Fruit fly (Drosophila melanogaster) whole organism, pupa: ENCODE results near the gene pasi2.

Experiments used
- CG10348 ChIP-seq: fragments of 200-800 bp; sonication (Bioruptor generic); IDR thresholded peaks from 2 replicates; pipeline ENCODE4 v1.3.6; 2022; ENCODE audit warnings: missing biosample characterization, missing genetic modification characterization
- CG12605 ChIP-seq: fragments of 200-800 bp; sonication (Bioruptor generic); IDR thresholded peaks from 2 replicates; pipeline ENCODE4 v1.3.6; 2022; ENCODE audit warnings: missing biosample characterization, missing genetic modification characterization
- CG13204 ChIP-seq: fragments of 200-800 bp; sonication (Bioruptor generic); optimal IDR thresholded peaks from 2 replicates; lab custom pipeline; 2018; ENCODE audit warnings: missing biosample characterization, mild to moderate bottlenecking, missing genetic modification characterization, moderate library complexity
- CG14655 ChIP-seq: fragments of 200-800 bp; sonication (Bioruptor generic); optimal IDR thresholded peaks from 3 replicates; lab custom pipeline; 2017; ENCODE audit warnings: mild to moderate bottlenecking, missing biosample characterization, missing genetic modification reagents, missing genetic modification characterization
- CG15710 ChIP-seq: fragments of 200-800 bp; sonication (Bioruptor generic); optimal IDR thresholded peaks from 2 replicates; lab custom pipeline; 2018; ENCODE audit warnings: missing biosample characterization, mild to moderate bottlenecking, missing genetic modification characterization, moderate library complexity
- CG17806 ChIP-seq: fragments of 200-800 bp; sonication (Bioruptor generic); optimal IDR thresholded peaks from 2 replicates; lab custom pipeline; 2018; ENCODE audit warnings: missing biosample characterization, mild to moderate bottlenecking, missing genetic modification characterization, moderate library complexity
- CG32121 ChIP-seq: fragments of 200-800 bp; sonication (Bioruptor generic); IDR thresholded peaks from 2 replicates; pipeline ENCODE4 v1.3.6; 2022; ENCODE audit warnings: missing biosample characterization, missing genetic modification characterization
- CG34367 ChIP-seq: fragments of 200-800 bp; sonication (Bioruptor generic); optimal IDR thresholded peaks from 2 replicates; lab custom pipeline; 2018; ENCODE audit warnings: missing biosample characterization, mild to moderate bottlenecking, missing genetic modification characterization
- CG4496 ChIP-seq: fragments of 200-800 bp; sonication (Bioruptor generic); IDR thresholded peaks from 3 replicates; pipeline ENCODE4 v1.3.6; 2022; ENCODE audit warnings: missing biosample characterization, missing genetic modification characterization
- CG8159 ChIP-seq: fragments of 200-800 bp; sonication (Bioruptor generic); optimal IDR thresholded peaks from 3 replicates; lab custom pipeline; 2018; ENCODE audit warnings: missing biosample characterization, mild to moderate bottlenecking, missing genetic modification characterization, moderate library complexity
- CG8301 ChIP-seq: fragments of 200-800 bp; sonication (Bioruptor generic); optimal IDR thresholded peaks from 2 replicates; lab custom pipeline; 2018; ENCODE audit warnings: missing biosample characterization, mild to moderate bottlenecking, missing genetic modification characterization
- CG9948 ChIP-seq: fragments of 200-800 bp; sonication (Bioruptor generic); optimal IDR thresholded peaks from 2 replicates; lab custom pipeline; 2018; ENCODE audit warnings: missing biosample characterization, mild to moderate bottlenecking, missing genetic modification characterization, moderate library complexity
- D1 ChIP-seq: fragments of 200-800 bp; sonication (Bioruptor generic); optimal IDR thresholded peaks from 2 replicates; lab custom pipeline; 2018; ENCODE audit warnings: missing biosample characterization, mild to moderate bottlenecking, missing genetic modification characterization, moderate library complexity
- EcR ChIP-seq: fragments of 200-800 bp; sonication (Bioruptor generic); optimal IDR thresholded peaks from 3 replicates; lab custom pipeline; 2019; ENCODE audit warnings: missing biosample characterization, missing genetic modification characterization, mild to moderate bottlenecking, moderate library complexity, missing genetic modification reagents
- Ets98B ChIP-seq: fragments of 200-800 bp; sonication (Bioruptor generic); IDR thresholded peaks from 2 replicates; pipeline ENCODE4 v1.3.6; 2022; ENCODE audit warnings: missing biosample characterization, missing genetic modification characterization
- Pif1A ChIP-seq: fragments of 200-800 bp; sonication (Bioruptor generic); optimal IDR thresholded peaks from 3 replicates; lab custom pipeline; 2016; ENCODE audit warnings: missing biosample characterization, missing genetic modification characterization
- Pif1B ChIP-seq: fragments of 200-800 bp; sonication (Bioruptor generic); optimal IDR thresholded peaks from 3 replicates; lab custom pipeline; 2016; ENCODE audit warnings: missing biosample characterization, missing genetic modification characterization
- Snoo ChIP-seq: fragments of 200-800 bp; sonication (Bioruptor generic); optimal IDR thresholded peaks from 3 replicates; lab custom pipeline; 2017; ENCODE audit warnings: missing biosample characterization, mild to moderate bottlenecking, missing genetic modification characterization, inconsistent platforms
- fd96Ca ChIP-seq: fragments of 200-800 bp; sonication (Bioruptor generic); IDR thresholded peaks from 3 replicates; pipeline ENCODE4 v1.3.6; 2022; ENCODE audit warnings: missing biosample characterization, missing genetic modification characterization
- gl ChIP-seq: fragments of 200-800 bp; sonication (Bioruptor generic); optimal IDR thresholded peaks from 2 replicates; lab custom pipeline; 2018; ENCODE audit warnings: missing biosample characterization, mild to moderate bottlenecking, missing genetic modification characterization
- rn ChIP-seq: fragments of 200-800 bp; sonication (Bioruptor generic); IDR thresholded peaks from 2 replicates; pipeline ENCODE4 v1.3.6; 2022; ENCODE audit warnings: missing biosample characterization, missing genetic modification characterization

Gene pasi2

DNA sequence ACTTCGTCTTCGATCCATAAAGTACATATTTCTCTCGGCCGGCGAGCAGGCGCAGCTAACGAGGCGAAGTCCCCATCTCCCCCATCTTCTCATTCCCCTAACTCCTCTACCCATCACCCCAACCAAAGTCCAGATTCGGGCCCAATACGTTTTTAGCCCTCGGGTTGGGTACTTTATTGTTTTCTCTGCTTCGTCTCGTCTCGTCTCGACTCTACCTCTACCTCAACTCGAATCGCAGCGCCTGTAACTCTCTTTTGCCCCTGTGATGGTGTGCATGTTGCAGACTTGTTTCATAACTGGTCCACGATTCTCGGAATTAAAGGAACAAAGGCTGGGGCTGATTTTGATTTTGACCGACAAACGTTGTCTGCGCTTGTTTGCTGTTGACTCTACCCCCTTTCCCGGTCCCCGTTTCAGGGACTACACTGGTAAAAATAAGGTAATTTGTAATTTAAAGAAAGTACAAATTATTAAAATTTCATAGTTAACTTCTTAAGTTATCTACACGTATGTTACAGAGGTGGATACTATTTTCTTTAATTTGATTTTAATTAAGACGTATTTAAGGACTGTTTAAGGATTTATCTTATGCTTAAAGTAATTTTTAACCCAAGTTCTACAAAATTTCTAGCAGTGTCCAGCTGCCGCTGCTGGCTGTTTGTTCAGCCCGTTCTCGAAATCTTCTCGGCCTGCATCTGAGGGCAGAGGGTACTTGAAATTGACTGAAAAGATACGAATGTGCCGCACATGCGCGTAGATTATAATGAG, 43.9 kb downstream of the pasi2 start:
- peak; percentile 37 for TF ChIP-seq rn (GFP tag; lab: Robert Waterston, UW)
- TF ChIP-seq CG32121 (GFP tag; lab: Robert Waterston, UW), result peak; percentile 54; the same call in 1 of the 2 replicates
- TF ChIP-seq CG9948 (tag; lab: Kevin White, UChicago), result peak; percentile 89
- TF ChIP-seq D1 (tag; lab: Kevin White, UChicago), result peak; percentile 78
- TF ChIP-seq CG12605 (GFP tag; lab: Robert Waterston, UW), result no peak
- peak; percentile 79 for TF ChIP-seq CG34367 (tag; lab: Kevin White, UChicago)
- TF ChIP-seq CG15710, result peak; percentile 86
- peak; percentile 86 for TF ChIP-seq CG17806 (tag; lab: Kevin White, UChicago)
- TF ChIP-seq Snoo (tag; lab: Kevin White, UChicago), result peak; percentile 86
- peak; percentile 56 for TF ChIP-seq CG13204 (GFP tag; lab: Kevin White, UChicago)
- peak; percentile 88 for TF ChIP-seq Pif1B
- TF ChIP-seq fd96Ca (GFP tag; lab: Robert Waterston, UW), result peak; percentile 59; the same call in 1 of the 3 replicates
- TF ChIP-seq Pif1A (GFP tag; lab: Kevin White, UChicago), result peak; percentile 88
- TF ChIP-seq CG10348 (GFP tag; lab: Robert Waterston, UW), result no peak
- TF ChIP-seq EcR (GFP tag; lab: Kevin White, UChicago), result peak; percentile 74
- TF ChIP-seq CG8301 (tag; lab: Kevin White, UChicago), result peak; percentile 81
- TF ChIP-seq Ets98B (GFP tag; lab: Robert Waterston, UW), result no peak
- peak; percentile 77 for TF ChIP-seq CG14655 (GFP tag; lab: Kevin White, UChicago)
- peak; percentile 54; the same call in 2 of the 3 replicates for TF ChIP-seq CG4496 (GFP tag; lab: Robert Waterston, UW)
- TF ChIP-seq gl (tag; lab: Kevin White, UChicago), result peak; percentile 46
- peak; percentile 96 for TF ChIP-seq CG8159 (tag; lab: Kevin White, UChicago)

DNA sequence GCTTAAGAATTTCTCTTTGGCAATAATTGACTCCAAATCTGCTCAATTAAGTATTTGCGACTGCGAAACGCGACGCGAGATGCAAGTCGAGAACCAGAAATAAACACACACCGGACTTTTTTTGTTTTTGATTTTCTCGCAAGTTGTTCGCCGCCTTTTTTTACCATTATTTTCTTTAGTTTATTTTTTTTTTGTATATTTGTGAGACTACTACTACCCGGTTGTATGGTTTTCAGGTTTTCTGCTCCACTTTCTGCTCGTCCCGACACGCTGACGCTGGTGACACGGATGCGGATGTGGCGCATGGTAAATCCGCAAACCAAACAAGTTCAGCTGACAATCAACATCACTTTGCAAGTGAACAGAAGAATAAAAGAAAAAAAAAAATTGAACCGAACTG, 46.0 kb downstream of the pasi2 start:
- TF ChIP-seq Snoo (tag; lab: Kevin White, UChicago) (no peak), CG13204 (GFP tag; lab: Kevin White, UChicago) (peak; percentile 62), CG14655 (GFP tag; lab: Kevin White, UChicago) (no peak), CG10348 (GFP tag; lab: Robert Waterston, UW) (no peak), CG8159 (tag; lab: Kevin White, UChicago) (peak; percentile 34), CG17806 (tag; lab: Kevin White, UChicago) (no peak), CG12605 (GFP tag; lab: Robert Waterston, UW) (peak; percentile 27; the same call in 1 of the 2 replicates), CG15710 (peak; percentile 35), CG32121 (GFP tag; lab: Robert Waterston, UW) (no peak), CG4496 (GFP tag; lab: Robert Waterston, UW) (peak; percentile 63; the same call in 2 of the 3 replicates), EcR (GFP tag; lab: Kevin White, UChicago) (peak; percentile 43), rn (GFP tag; lab: Robert Waterston, UW) (no peak), CG34367 (tag; lab: Kevin White, UChicago) (peak; percentile 4), fd96Ca (GFP tag; lab: Robert Waterston, UW) (0 out of 3 replicates have a peak, but pooled peaks have one; percentile 31), Pif1A (GFP tag; lab: Kevin White, UChicago) (no peak), Pif1B (peak; percentile 8), gl (tag; lab: Kevin White, UChicago) (peak; percentile 44), D1 (tag; lab: Kevin White, UChicago) (no peak), CG9948 (tag; lab: Kevin White, UChicago) (no peak), Ets98B (GFP tag; lab: Robert Waterston, UW) (no peak; the same call in 1 of the 2 replicates)
- TF ChIP-seq, all 21 proteins: peak for 10

DNA sequence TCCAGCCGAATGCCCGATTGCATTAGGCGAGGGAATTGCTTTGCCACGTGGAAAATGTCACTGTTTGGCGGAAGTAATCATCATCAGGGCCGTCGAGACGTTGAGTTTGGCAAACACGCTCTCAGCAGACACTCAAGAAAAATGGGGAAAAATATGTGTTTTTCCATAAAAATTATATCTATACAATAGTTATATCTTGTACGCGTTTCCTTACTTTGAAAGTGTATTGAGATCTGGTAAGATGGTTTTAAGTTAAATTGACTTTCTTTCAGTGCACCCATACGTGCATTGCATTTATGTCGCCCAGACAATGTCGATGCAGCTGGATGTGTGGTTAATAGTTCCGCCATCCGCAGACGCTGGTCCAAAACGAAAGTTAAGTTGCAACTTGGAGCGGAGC, 51.0 kb downstream of the pasi2 start:
- TF ChIP-seq CG4496 (GFP tag; lab: Robert Waterston, UW) (peak; percentile 65), fd96Ca (GFP tag; lab: Robert Waterston, UW) (no peak), CG10348 (GFP tag; lab: Robert Waterston, UW) (no peak), CG9948 (tag; lab: Kevin White, UChicago) (no peak), rn (GFP tag; lab: Robert Waterston, UW) (no peak), CG8159 (tag; lab: Kevin White, UChicago) (no peak), CG17806 (tag; lab: Kevin White, UChicago) (no peak), EcR (GFP tag; lab: Kevin White, UChicago) (no peak), Snoo (tag; lab: Kevin White, UChicago) (no peak), Ets98B (GFP tag; lab: Robert Waterston, UW) (peak; percentile 57), CG32121 (GFP tag; lab: Robert Waterston, UW) (peak; percentile 23; the same call in 1 of the 2 replicates), CG14655 (GFP tag; lab: Kevin White, UChicago) (no peak), Pif1B (no peak), D1 (tag; lab: Kevin White, UChicago) (no peak), CG34367 (tag; lab: Kevin White, UChicago) (no peak), CG15710 (no peak), gl (tag; lab: Kevin White, UChicago) (no peak), CG8301 (tag; lab: Kevin White, UChicago) (peak; percentile 14), Pif1A (GFP tag; lab: Kevin White, UChicago) (no peak), CG12605 (GFP tag; lab: Robert Waterston, UW) (0 out of 2 replicates have a peak, but pooled peaks have one; percentile 32), CG13204 (GFP tag; lab: Kevin White, UChicago) (no peak)
